Worm (Caenorhabditis elegans): Measurements from ENCODE around the gene F21H7.3.

F21H7.3 gene

ce11 chrV:16202618-16203017 lies 32.4 kb downstream of the F21H7.3 start, which contains the start of gene F11A5.18:
Gene F11A5.18 (plus strand): TSS chrV:16202918.
- TF ChIP-seq sma-3 (GFP tag; optimal IDR thresholded peaks at IDR 0.05), result no peak
- TF ChIP-seq ztf-4 (tag; optimal IDR thresholded peaks at IDR 0.05), result no peak
- no peak for TF ChIP-seq sma-9 (GFP tag; optimal IDR thresholded peaks at IDR 0.05)
- no peak for TF ChIP-seq sma-9 (tag; optimal IDR thresholded peaks at IDR 0.05)

DNA sequence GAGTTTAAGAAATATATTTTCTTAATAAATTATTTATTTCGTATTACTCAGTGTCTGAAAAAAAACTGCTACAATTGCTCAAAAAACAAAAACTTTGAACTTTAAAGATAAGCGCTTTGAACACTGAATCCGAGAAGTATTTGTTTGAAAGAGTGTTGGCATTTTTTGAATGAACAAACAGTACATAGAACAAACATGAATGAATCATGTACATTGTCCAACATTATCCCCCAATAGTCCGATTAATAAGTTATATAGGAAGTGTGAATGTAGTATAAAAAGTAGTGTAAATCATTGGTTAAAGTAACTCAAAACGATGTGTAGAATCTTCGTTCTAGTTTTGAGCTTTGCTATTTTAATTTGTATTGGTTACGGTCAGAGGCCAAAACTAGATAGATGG lies 33.3 kb downstream of the F21H7.3 start, which contains the start of gene F11A5.17:
TSS of gene F11A5.17 (plus strand) at position 301 of the 400 bp plus-strand sequence.
- TF ChIP-seq skn-1 (tag; optimal IDR thresholded peaks at IDR 0.05) (no peak), ZK546.5 (tag; optimal IDR thresholded peaks at IDR 0.05) (no peak), unc-55 (GFP tag; optimal IDR thresholded peaks at IDR 0.05) (no peak), ztf-4 (tag; optimal IDR thresholded peaks at IDR 0.05) (no peak), nhr-10 (tag; optimal IDR thresholded peaks at IDR 0.05) (no peak), fos-1 (tag; optimal IDR thresholded peaks at IDR 0.05) (no peak), ztf-1 (GFP tag; conservative IDR thresholded peaks at IDR 0.05) (no peak), sma-3 (GFP tag; optimal IDR thresholded peaks at IDR 0.05) (no peak), F13H6.1 (tag; optimal IDR thresholded peaks at IDR 0.05) (no peak), sma-9 (GFP tag; optimal IDR thresholded peaks at IDR 0.05) (no peak), sma-9 (tag; optimal IDR thresholded peaks at IDR 0.05) (no peak), nhr-77 (tag; optimal IDR thresholded peaks at IDR 0.05) (no peak), mdl-1 (tag; optimal IDR thresholded peaks at IDR 0.05) (no peak), sem-4 (tag; optimal IDR thresholded peaks at IDR 0.05) (no peak), peb-1 (tag; optimal IDR thresholded peaks at IDR 0.05) (no peak), ceh-82 (tag; optimal IDR thresholded peaks at IDR 0.05) (no peak), mbf-1 (tag; optimal IDR thresholded peaks at IDR 0.05) (no peak), nhr-11 (tag; optimal IDR thresholded peaks at IDR 0.05) (no peak)

DNA sequence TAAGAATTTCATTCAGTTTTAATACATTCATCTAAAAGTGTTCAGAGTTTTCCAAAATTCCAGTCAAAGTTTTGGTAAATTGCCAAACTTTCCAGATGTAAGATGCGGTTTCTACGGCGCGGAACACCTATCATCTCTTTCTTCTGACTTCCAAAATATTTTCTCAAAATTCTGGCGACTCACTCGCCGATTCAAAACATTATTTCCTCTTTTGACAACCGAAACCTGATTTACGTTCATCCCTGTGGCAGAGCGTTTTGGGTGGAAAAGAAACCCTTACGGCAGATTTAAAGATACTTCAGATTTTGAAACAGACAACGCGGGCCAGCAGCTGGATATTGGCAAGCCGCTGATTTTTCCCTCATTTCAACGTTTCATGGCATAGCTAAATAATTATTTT lies 37.0 kb downstream of the F21H7.3 start, which contains the start of gene F11A5.5:
TSS of gene F11A5.5 (plus strand) at position 301 of the 400 bp plus-strand sequence.
- TF ChIP-seq gmeb-1 (tag; optimal IDR thresholded peaks at IDR 0.05) (no peak), unc-55 (GFP tag; optimal IDR thresholded peaks at IDR 0.05) (no peak), ZK546.5 (tag; optimal IDR thresholded peaks at IDR 0.05) (no peak), lin-39 (tag; optimal IDR thresholded peaks at IDR 0.05) (no peak), mbf-1 (tag; optimal IDR thresholded peaks at IDR 0.05) (no peak)

- no peak for TF ChIP-seq egl-27 (tag; optimal IDR thresholded peaks at IDR 0.05)
- TF ChIP-seq aly-2 (tag; optimal IDR thresholded peaks at IDR 0.05), result no peak
- no peak for TF ChIP-seq R02D3.7 (tag; optimal IDR thresholded peaks at IDR 0.05)
- no peak for TF ChIP-seq F13H6.1 (tag; optimal IDR thresholded peaks at IDR 0.05)
- no peak for TF ChIP-seq C34F6.9 (tag; optimal IDR thresholded peaks at IDR 0.05)
- no peak for TF ChIP-seq ztf-4 (tag; optimal IDR thresholded peaks at IDR 0.05)
- TF ChIP-seq mbf-1 (tag; optimal IDR thresholded peaks at IDR 0.05), result no peak
- no peak for TF ChIP-seq snpc-4 (tag; optimal IDR thresholded peaks at IDR 0.05)
- no peak for TF ChIP-seq nhr-25 (tag; optimal IDR thresholded peaks at IDR 0.05)
- TF ChIP-seq nhr-12 (tag; optimal IDR thresholded peaks at IDR 0.05), result no peak
- no peak for TF ChIP-seq ceh-16 (tag; optimal IDR thresholded peaks at IDR 0.05)
- TF ChIP-seq crh-2 (tag; optimal IDR thresholded peaks at IDR 0.05), result no peak
- no peak for TF ChIP-seq peb-1 (tag; optimal IDR thresholded peaks at IDR 0.05)
- TF ChIP-seq mdl-1 (tag; optimal IDR thresholded peaks at IDR 0.05), result no peak
These were observed 39.7 kb downstream of the F21H7.3 start, which contains the start of gene rabr-3 for ce11 chrV:16195379-16195778. Gene rabr-3 (plus strand): TSS chrV:16195679.

DNA sequence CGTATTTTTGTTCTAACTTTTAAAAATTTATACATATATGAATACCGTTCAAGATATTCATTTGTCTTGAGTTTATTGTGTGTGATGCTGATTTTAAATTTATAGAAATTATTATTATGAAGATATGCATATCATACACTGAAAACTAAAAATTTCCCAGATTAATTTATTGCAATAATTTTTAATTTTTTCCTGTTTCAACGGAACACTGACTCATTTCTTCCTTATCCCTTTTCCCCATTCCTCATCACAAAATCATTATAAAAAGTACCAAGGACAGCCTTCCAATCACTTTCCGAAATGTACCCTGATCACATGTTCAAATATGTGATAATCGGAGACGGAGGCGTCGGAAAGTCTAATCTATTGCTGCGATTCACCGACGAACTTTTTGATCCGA lies 40.4 kb downstream of the F21H7.3 start, which contains the start of gene rabr-4:
TSS of gene rabr-4 (plus strand) at position 301 of the 400 bp plus-strand sequence.
- TF ChIP-seq alr-1 (tag; optimal IDR thresholded peaks at IDR 0.05) (no peak), mbf-1 (tag; optimal IDR thresholded peaks at IDR 0.05) (no peak), unc-62 (GFP tag; optimal IDR thresholded peaks at IDR 0.05) (no peak), lin-13 (GFP tag; optimal IDR thresholded peaks at IDR 0.05) (no peak), ztf-11 (tag; optimal IDR thresholded peaks at IDR 0.05) (no peak), dmd-4 (tag; optimal IDR thresholded peaks at IDR 0.05) (no peak)

DNA sequence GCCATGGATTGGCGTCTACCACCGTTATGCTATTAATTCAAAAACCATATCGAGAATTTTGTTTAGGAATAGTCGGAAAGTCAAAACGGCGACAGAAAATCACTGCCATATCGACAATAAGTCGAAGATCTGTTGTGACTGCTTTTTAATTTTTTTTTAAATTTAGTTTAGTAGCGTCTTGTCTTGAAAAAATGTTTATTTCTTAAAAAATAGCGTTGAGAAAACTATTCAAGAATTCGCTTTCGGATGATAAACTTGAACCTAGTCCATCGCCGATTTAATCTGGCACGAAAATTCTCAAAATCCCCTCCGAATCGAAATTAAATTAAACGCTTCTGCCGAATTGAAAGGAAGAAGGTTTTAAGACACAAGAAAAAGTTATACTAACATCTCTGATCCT lies 42.9 kb downstream of the F21H7.3 start, which contains the start of gene srh-279:
TSS of gene srh-279 (plus strand) at position 301 of the 400 bp plus-strand sequence.
- TF ChIP-seq nhr-6 (tag; optimal IDR thresholded peaks at IDR 0.05) (no peak), Y55F3AM.14 (GFP tag; optimal IDR thresholded peaks at IDR 0.05) (no peak), sma-9 (GFP tag; optimal IDR thresholded peaks at IDR 0.05) (no peak), sma-9 (tag; optimal IDR thresholded peaks at IDR 0.05) (no peak), nhr-12 (tag; optimal IDR thresholded peaks at IDR 0.05) (no peak), lsy-2 (tag; optimal IDR thresholded peaks at IDR 0.05) (no peak), lin-39 (tag; optimal IDR thresholded peaks at IDR 0.05) (no peak), zag-1 (tag; optimal IDR thresholded peaks at IDR 0.05) (no peak), aly-2 (tag; optimal IDR thresholded peaks at IDR 0.05) (no peak), ztf-4 (tag; optimal IDR thresholded peaks at IDR 0.05) (no peak), dmd-4 (tag; optimal IDR thresholded peaks at IDR 0.05) (no peak), unc-55 (GFP tag; optimal IDR thresholded peaks at IDR 0.05) (no peak), mbf-1 (tag; optimal IDR thresholded peaks at IDR 0.05) (no peak), F13H6.1 (tag; optimal IDR thresholded peaks at IDR 0.05) (no peak), ZK546.5 (tag; optimal IDR thresholded peaks at IDR 0.05) (no peak), sem-4 (tag; optimal IDR thresholded peaks at IDR 0.05) (no peak), unc-62 (GFP tag; optimal IDR thresholded peaks at IDR 0.05) (no peak), R02D3.7 (tag; optimal IDR thresholded peaks at IDR 0.05) (no peak), elt-3 (tag; optimal IDR thresholded peaks at IDR 0.05) (no peak), blmp-1 (tag; optimal IDR thresholded peaks at IDR 0.05; ENCODE audit: insufficient read depth) (no peak)
